Worm (Caenorhabditis elegans) whole organism, midembryonic: ENCODE measurements around the gene F07H5.7.

Experiments used
- T22C8.4 ChIP-seq: fragments of 200-800 bp; sonication (Bioruptor generic); IDR thresholded peaks from 2 replicates; pipeline ENCODE4 v1.3.6; 2022; ENCODE audit warnings: missing genetic modification characterization, missing compliant biosample characterization
- cog-1 ChIP-seq: sonication (generic microtip); optimal IDR thresholded peaks from 2 replicates; lab custom pipeline; 2016; ENCODE audit warnings: missing genetic modification characterization, missing compliant biosample characterization
- flt-1 ChIP-seq: fragments of 200-800 bp; sonication (Bioruptor generic); IDR thresholded peaks from 2 replicates; pipeline ENCODE4 v1.3.6; 2022; ENCODE audit warnings: missing genetic modification characterization, missing compliant biosample characterization
- klf-2 ChIP-seq: fragments of 200-800 bp; sonication (Bioruptor generic); conservative IDR thresholded peaks from 2 replicates; pipeline ENCODE4 v1.3.6; 2022; ENCODE audit warnings: missing genetic modification reagents, missing genetic modification characterization, missing compliant biosample characterization
- med-1 ChIP-seq: sonication (generic microtip); optimal IDR thresholded peaks from 2 replicates; lab custom pipeline; 2017; ENCODE audit warnings: missing genetic modification characterization, mild to moderate bottlenecking, missing compliant biosample characterization, antibody characterized with exemption, missing genetic modification reagents; ENCODE audit not compliant: insufficient read depth
- ref-1 ChIP-seq: fragments of 200-800 bp; sonication (Bioruptor generic); conservative IDR thresholded peaks from 2 replicates; pipeline ENCODE4 v1.3.6; 2022; ENCODE audit warnings: missing genetic modification reagents, missing genetic modification characterization, missing compliant biosample characterization
- tab-1 ChIP-seq: fragments of 200-800 bp; sonication (Bioruptor generic); IDR thresholded peaks from 2 replicates; pipeline ENCODE4 v1.3.6; 2022; ENCODE audit warnings: missing genetic modification characterization, missing compliant biosample characterization
- ztf-23 ChIP-seq: fragments of 200-800 bp; sonication (Bioruptor generic); IDR thresholded peaks from 2 replicates; pipeline ENCODE4 v1.3.6; 2022; ENCODE audit warnings: missing genetic modification reagents, missing genetic modification characterization, missing compliant biosample characterization
- ztf-29 ChIP-seq: fragments of 200-800 bp; sonication (Bioruptor generic); IDR thresholded peaks from 2 replicates; pipeline ENCODE4 v1.3.6; 2022; ENCODE audit warnings: missing genetic modification reagents, missing genetic modification characterization, missing compliant biosample characterization

F07H5.7 gene

ce11 chrII:8820126-8820972, 26.4 kb upstream of the F07H5.7 start:
- TF ChIP-seq T22C8.4 (no peak), ztf-29 (GFP tag; lab: Robert Waterston, UW) (no peak), flt-1 (GFP tag; lab: Robert Waterston, UW) (no peak), med-1 (GFP tag; lab: Kevin White, UChicago) (no peak), ref-1 (no peak)

DNA sequence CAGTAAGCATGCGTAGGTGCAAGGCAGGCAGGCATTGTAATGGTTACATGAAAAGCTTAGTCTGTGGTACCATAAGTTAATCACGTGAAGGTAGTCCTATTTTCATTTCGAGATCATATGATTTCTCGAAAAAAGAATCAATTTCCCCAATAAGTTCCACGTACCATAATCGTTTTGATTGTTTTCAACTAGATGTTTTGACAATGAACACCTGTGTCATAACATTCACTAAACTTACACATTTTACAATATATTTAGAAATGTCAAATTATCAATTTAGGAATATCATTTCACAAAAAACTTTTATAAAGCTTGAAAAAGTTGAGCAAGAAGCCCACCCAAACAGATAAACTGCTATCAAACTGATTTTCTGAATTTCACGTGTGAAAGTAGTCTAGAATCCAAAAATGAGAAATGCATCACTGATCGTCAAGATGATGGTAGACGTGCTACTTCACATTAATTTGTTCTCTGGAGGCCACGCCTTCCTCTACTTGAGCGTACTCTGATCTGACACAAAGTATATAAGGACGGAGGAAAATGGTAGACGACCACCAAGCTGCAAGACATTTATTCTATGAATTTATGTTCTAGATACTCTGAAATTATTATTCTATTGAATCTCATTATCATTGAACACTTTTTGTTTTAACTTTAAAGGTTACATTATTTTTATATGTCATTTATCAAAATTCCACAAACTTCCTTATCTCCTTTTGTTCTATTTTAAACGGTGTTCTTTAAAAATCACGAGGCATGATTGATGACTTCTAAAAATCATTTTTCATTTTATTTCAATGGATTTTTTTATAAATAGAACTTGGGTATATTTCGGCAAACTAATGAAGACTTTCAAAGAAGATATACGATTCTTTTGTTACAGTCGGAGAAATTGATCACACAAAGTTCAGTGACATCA, 25.3 kb upstream of the F07H5.7 start, which contains the start of gene F46C5.10:
Gene F46C5.10 (minus strand): TSS at position 51 of the 919 bp plus-strand sequence.
- TF ChIP-seq ref-1 (no peak), flt-1 (GFP tag; lab: Robert Waterston, UW) (no peak), cog-1 (tag; lab: Kevin White, UChicago) (no peak), ztf-29 (GFP tag; lab: Robert Waterston, UW) (no peak)

DNA sequence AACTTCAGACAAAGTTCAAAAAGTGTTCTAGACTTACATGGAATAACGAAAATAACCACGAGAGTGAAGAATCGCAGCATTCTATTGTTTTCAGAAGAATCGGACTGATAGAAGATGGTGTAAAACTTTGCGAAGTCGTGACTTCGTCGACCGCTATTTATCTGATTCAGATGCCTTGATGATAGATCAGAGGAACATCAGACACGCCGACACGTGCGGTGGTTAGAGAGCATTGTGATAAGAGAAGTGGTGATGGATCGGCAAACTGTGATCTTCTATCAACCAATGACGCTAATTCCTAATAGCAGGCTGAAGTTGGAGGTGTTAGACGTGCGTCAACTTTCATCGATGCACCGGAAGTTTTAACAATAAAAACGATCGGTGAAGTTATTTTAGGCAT, 24.3 kb upstream of the F07H5.7 start:
- TF ChIP-seq T22C8.4 (no peak), ztf-23 (GFP tag; lab: Robert Waterston, UW) (no peak), tab-1 (GFP tag; lab: Robert Waterston, UW) (no peak), med-1 (GFP tag; lab: Kevin White, UChicago) (no peak), ztf-29 (GFP tag; lab: Robert Waterston, UW) (no peak), cog-1 (tag; lab: Kevin White, UChicago) (no peak), ref-1 (no peak), flt-1 (GFP tag; lab: Robert Waterston, UW) (no peak), klf-2 (no peak)

ce11 chrII:8817225-8817624, 23.3 kb upstream of the F07H5.7 start:
- no peak for TF ChIP-seq ztf-29 (GFP tag; lab: Robert Waterston, UW)
- no peak for TF ChIP-seq tab-1 (GFP tag; lab: Robert Waterston, UW)
- no peak for TF ChIP-seq cog-1 (tag; lab: Kevin White, UChicago)
- no peak for TF ChIP-seq klf-2
- TF ChIP-seq T22C8.4: no peak
- TF ChIP-seq med-1 (GFP tag; lab: Kevin White, UChicago): no peak
- no peak for TF ChIP-seq flt-1 (GFP tag; lab: Robert Waterston, UW)
- TF ChIP-seq ref-1: no peak
- TF ChIP-seq ztf-23 (GFP tag; lab: Robert Waterston, UW): no peak

DNA sequence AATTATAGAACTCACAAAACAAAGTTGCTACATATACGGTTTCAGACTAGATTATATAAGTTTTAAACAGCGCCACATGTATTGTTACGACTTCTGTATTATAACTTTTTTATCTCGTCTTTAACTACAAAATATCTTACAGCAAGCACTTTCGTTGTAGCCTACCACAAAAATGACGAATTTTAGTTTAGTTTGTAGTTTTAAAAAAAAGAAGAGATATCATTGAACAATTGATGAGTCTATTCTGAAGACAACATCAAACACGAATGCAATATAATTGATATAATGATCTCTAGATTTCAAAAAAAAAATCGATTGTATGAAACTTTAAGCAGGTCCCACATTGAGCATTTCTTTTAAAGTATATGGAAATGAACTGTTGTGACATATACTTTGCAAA, 20.3 kb upstream of the F07H5.7 start:
- TF ChIP-seq ref-1 (no peak), cog-1 (tag; lab: Kevin White, UChicago) (no peak), tab-1 (GFP tag; lab: Robert Waterston, UW) (no peak), klf-2 (no peak), T22C8.4 (no peak), med-1 (GFP tag; lab: Kevin White, UChicago) (no peak), ztf-29 (GFP tag; lab: Robert Waterston, UW) (no peak), ztf-23 (GFP tag; lab: Robert Waterston, UW) (no peak), flt-1 (GFP tag; lab: Robert Waterston, UW) (no peak)

DNA sequence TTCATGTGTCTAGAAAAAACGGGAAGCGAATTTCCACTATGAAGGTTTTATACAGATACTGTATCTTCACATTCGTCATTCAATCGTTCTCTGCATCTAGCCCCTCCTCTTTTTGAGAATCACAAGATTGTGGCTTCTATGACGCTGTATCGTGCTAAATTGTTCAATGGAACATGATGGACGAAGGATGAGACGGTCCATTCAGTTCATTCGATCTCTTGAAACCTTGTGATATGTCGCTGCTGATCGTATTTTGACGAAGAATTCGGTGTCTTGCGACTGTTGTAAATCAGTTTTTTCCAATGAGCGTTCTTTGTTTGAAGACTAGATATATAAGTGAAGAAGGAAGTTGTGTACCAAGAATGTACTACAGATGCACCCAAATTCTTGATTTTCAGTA, 19.7 kb upstream of the F07H5.7 start:
- no peak for TF ChIP-seq flt-1 (GFP tag; lab: Robert Waterston, UW)
- TF ChIP-seq tab-1 (GFP tag; lab: Robert Waterston, UW): no peak
- no peak for TF ChIP-seq klf-2
- TF ChIP-seq ref-1: no peak
- no peak for TF ChIP-seq cog-1 (tag; lab: Kevin White, UChicago)
- TF ChIP-seq ztf-23 (GFP tag; lab: Robert Waterston, UW): no peak
- no peak for TF ChIP-seq T22C8.4
- no peak for TF ChIP-seq ztf-29 (GFP tag; lab: Robert Waterston, UW)
- no peak for TF ChIP-seq med-1 (GFP tag; lab: Kevin White, UChicago)

DNA sequence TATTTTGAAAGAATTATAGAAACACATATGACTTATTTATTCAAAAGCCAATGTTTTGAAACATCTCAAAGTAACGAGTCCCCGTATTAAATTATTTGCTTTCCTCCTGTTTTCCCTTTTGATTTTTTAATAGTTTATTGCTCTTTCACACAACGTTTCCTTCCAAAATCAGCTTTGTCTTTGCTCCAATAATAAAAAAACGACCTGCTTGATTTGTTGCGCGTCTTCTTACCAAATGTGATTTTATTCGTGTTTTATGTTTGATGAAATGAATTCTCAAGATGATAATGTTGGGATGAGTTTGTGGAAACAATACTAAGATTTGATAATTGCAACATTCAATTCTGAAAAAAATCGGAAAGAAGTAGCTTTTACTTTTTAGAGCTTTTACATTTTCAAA, 18.4 kb upstream of the F07H5.7 start:
- TF ChIP-seq ztf-29 (GFP tag; lab: Robert Waterston, UW) (no peak), tab-1 (GFP tag; lab: Robert Waterston, UW) (no peak), cog-1 (tag; lab: Kevin White, UChicago) (no peak), klf-2 (no peak), T22C8.4 (no peak), med-1 (GFP tag; lab: Kevin White, UChicago) (no peak), flt-1 (GFP tag; lab: Robert Waterston, UW) (no peak), ztf-23 (GFP tag; lab: Robert Waterston, UW) (no peak), ref-1 (no peak)

DNA sequence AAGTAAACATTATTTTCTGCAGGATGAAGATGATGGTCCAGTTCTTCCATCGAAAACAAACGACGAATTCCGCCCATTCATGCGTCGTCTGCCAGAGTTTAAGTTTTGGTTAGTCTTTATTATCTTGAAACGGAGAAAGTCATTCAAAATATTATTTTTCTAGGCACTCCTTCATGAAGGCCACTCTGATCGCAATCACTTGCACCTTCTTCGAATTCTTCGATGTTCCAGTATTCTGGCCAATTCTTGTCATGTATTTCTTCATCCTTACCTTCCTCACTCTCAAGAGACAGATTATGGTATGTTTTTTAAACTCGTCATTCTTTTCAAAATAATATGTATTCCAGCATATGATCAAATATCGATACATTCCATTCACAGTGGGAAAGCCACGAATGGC, 17.9 kb upstream of the F07H5.7 start:
- TF ChIP-seq ztf-23 (GFP tag; lab: Robert Waterston, UW): no peak

- TF ChIP-seq med-1 (GFP tag; lab: Kevin White, UChicago) (no peak), tab-1 (GFP tag; lab: Robert Waterston, UW) (no peak), klf-2 (no peak), ztf-23 (GFP tag; lab: Robert Waterston, UW) (no peak), ztf-29 (GFP tag; lab: Robert Waterston, UW) (no peak), flt-1 (GFP tag; lab: Robert Waterston, UW) (no peak)
These were observed 16.9 kb upstream of the F07H5.7 start, which contains the start of the genes F46C5.9 and rer-1 for ce11 chrII:8810679-8811413. Gene F46C5.9, minus strand, starts transcription at chrII:8810729. Gene rer-1, plus strand, starts transcription at chrII:8811370.
